Worm (Caenorhabditis elegans) whole organism, late embryonic: ENCODE measurements around the gene Y82E9BR.20.
A peak's percentile ranks its signal among the peaks of the same experiment; 100 is the strongest.

Experiments used
- C08G9.2 ChIP-seq: sonication (generic microtip); optimal IDR thresholded peaks from 2 replicates; lab custom pipeline; 2016; ENCODE audit warnings: mild to moderate bottlenecking, missing genetic modification characterization, moderate library complexity, missing compliant biosample characterization
- C38D4.7 ChIP-seq: fragments of 200-800 bp; sonication (Bioruptor generic); optimal IDR thresholded peaks from 2 replicates; lab custom pipeline; 2018; ENCODE audit warnings: mild to moderate bottlenecking, missing genetic modification characterization, moderate library complexity, missing compliant biosample characterization
- F13H6.1 ChIP-seq: sonication (generic microtip); optimal IDR thresholded peaks from 2 replicates; lab custom pipeline; 2016; ENCODE audit warnings: missing genetic modification characterization, missing compliant biosample characterization
- T23F11.4 ChIP-seq: fragments of 200-800 bp; sonication (Bioruptor generic); optimal IDR thresholded peaks from 2 replicates; lab custom pipeline; 2018; ENCODE audit warnings: mild to moderate bottlenecking, missing genetic modification characterization, missing compliant biosample characterization
- ahr-1 ChIP-seq: sonication (generic microtip); optimal IDR thresholded peaks from 2 replicates; lab custom pipeline; 2016; ENCODE audit warnings: missing genetic modification characterization, missing compliant biosample characterization
- ama-1 ChIP-seq: fragments of 150-350 bp; optimal IDR thresholded peaks from 2 replicates; lab custom pipeline; 2014
- ceh-14 ChIP-seq: sonication (generic microtip); optimal IDR thresholded peaks from 2 replicates; lab custom pipeline; 2016; ENCODE audit warnings: missing genotype, missing genetic modification characterization, missing compliant biosample characterization
- ceh-18 ChIP-seq: sonication (generic microtip); optimal IDR thresholded peaks from 2 replicates; lab custom pipeline; 2016; ENCODE audit warnings: missing genetic modification characterization, missing compliant biosample characterization
- ceh-22 ChIP-seq: sonication (generic microtip); optimal IDR thresholded peaks from 2 replicates; lab custom pipeline; 2017; ENCODE audit warnings: missing biosample characterization, missing genetic modification characterization
- ceh-30 ChIP-seq: fragments of 150-350 bp; optimal IDR thresholded peaks from 2 replicates; lab custom pipeline; 2014; ENCODE audit warnings: missing biosample characterization, missing genetic modification characterization
- ceh-31 ChIP-seq: sonication (generic microtip); optimal IDR thresholded peaks from 2 replicates; lab custom pipeline; 2016; ENCODE audit warnings: missing genetic modification characterization, missing compliant biosample characterization
- ceh-45 ChIP-seq: fragments of 200-800 bp; sonication (Bioruptor generic); IDR thresholded peaks from 2 replicates; pipeline ENCODE4 v1.3.6; 2022; ENCODE audit warnings: missing genetic modification reagents, missing genetic modification characterization, missing compliant biosample characterization
- ceh-48 ChIP-seq: sonication (generic microtip); optimal IDR thresholded peaks from 2 replicates; lab custom pipeline; 2016; ENCODE audit warnings: missing genetic modification characterization, inconsistent platforms, missing compliant biosample characterization
- ceh-6 ChIP-seq: fragments of 200-800 bp; sonication (Bioruptor generic); optimal IDR thresholded peaks from 2 replicates; lab custom pipeline; 2018; ENCODE audit warnings: mild to moderate bottlenecking, missing genetic modification characterization, missing compliant biosample characterization
- ceh-9 ChIP-seq: sonication (generic microtip); optimal IDR thresholded peaks from 2 replicates; lab custom pipeline; 2016; ENCODE audit warnings: mild to moderate bottlenecking, missing genetic modification characterization, inconsistent platforms, missing compliant biosample characterization
- dmd-4 ChIP-seq: sonication (generic microtip); optimal IDR thresholded peaks from 2 replicates; lab custom pipeline; 2016; ENCODE audit warnings: borderline replicate concordance, missing genetic modification characterization, missing compliant biosample characterization
- dve-1 ChIP-seq: sonication (generic microtip); optimal IDR thresholded peaks from 2 replicates; lab custom pipeline; 2017; ENCODE audit warnings: antibody characterized with exemption, mild to moderate bottlenecking, missing genetic modification characterization, missing compliant biosample characterization
- elt-2 ChIP-seq: sonication (generic microtip); optimal IDR thresholded peaks from 2 replicates; lab custom pipeline; 2016; ENCODE audit warnings: missing genetic modification reagents, missing genetic modification characterization, missing compliant biosample characterization
- eyg-1 ChIP-seq: sonication (generic microtip); optimal IDR thresholded peaks from 2 replicates; lab custom pipeline; 2016; ENCODE audit warnings: missing genotype, missing genetic modification characterization, missing compliant biosample characterization
- fkh-10 ChIP-seq: fragments of 150-350 bp; optimal IDR thresholded peaks from 2 replicates; lab custom pipeline; 2014; ENCODE audit warnings: missing biosample characterization, missing genetic modification reagents, missing genetic modification characterization
- fkh-6 ChIP-seq: sonication (generic microtip); optimal IDR thresholded peaks from 2 replicates; lab custom pipeline; 2016; ENCODE audit warnings: missing genetic modification characterization, missing compliant biosample characterization
- gmeb-2 ChIP-seq: sonication (generic microtip); optimal IDR thresholded peaks from 2 replicates; lab custom pipeline; 2016; ENCODE audit warnings: missing genetic modification characterization, inconsistent platforms, missing compliant biosample characterization
- hlh-30 ChIP-seq: sonication (generic microtip); optimal IDR thresholded peaks from 2 replicates; lab custom pipeline; 2017; ENCODE audit warnings: antibody characterized with exemption, missing genetic modification characterization, missing compliant biosample characterization; ENCODE audit not compliant: insufficient read depth
- lim-6 ChIP-seq: sonication (generic microtip); optimal IDR thresholded peaks from 2 replicates; lab custom pipeline; 2016; ENCODE audit warnings: missing genetic modification characterization, missing compliant biosample characterization
- lin-11 ChIP-seq: fragments of 200-800 bp; sonication (Bioruptor generic); optimal IDR thresholded peaks from 2 replicates; lab custom pipeline; 2018; ENCODE audit warnings: mild to moderate bottlenecking, missing genetic modification characterization, missing compliant biosample characterization
- madf-2 ChIP-seq: sonication (generic microtip); optimal IDR thresholded peaks from 2 replicates; lab custom pipeline; 2017; ENCODE audit warnings: missing genetic modification characterization, missing compliant biosample characterization
- mec-3 ChIP-seq: sonication (generic microtip); optimal IDR thresholded peaks from 2 replicates; lab custom pipeline; 2016; ENCODE audit warnings: borderline replicate concordance, missing genetic modification characterization, missing compliant biosample characterization
- nfya-1 ChIP-seq: sonication (generic microtip); optimal IDR thresholded peaks from 2 replicates; lab custom pipeline; 2017; ENCODE audit warnings: missing genetic modification characterization, mild to moderate bottlenecking, missing compliant biosample characterization, antibody characterized with exemption, moderate library complexity
- odd-2 ChIP-seq: sonication (generic microtip); optimal IDR thresholded peaks from 2 replicates; lab custom pipeline; 2017; ENCODE audit warnings: antibody characterized with exemption, mild to moderate bottlenecking, missing genetic modification characterization, missing compliant biosample characterization
- pag-3 ChIP-seq: sonication (generic microtip); optimal IDR thresholded peaks from 2 replicates; lab custom pipeline; 2016; ENCODE audit warnings: missing compliant biosample characterization, missing genetic modification characterization, borderline replicate concordance
- pros-1 ChIP-seq: fragments of 150-350 bp; optimal IDR thresholded peaks from 2 replicates; lab custom pipeline; 2014; ENCODE audit warnings: missing biosample characterization, missing genetic modification reagents, missing genetic modification characterization
- ref-2 ChIP-seq: sonication (generic microtip); optimal IDR thresholded peaks from 2 replicates; lab custom pipeline; 2016; ENCODE audit warnings: missing genetic modification characterization, missing compliant biosample characterization
- rnt-1 ChIP-seq: sonication (generic microtip); optimal IDR thresholded peaks from 2 replicates; lab custom pipeline; 2016; ENCODE audit warnings: missing genetic modification characterization, missing compliant biosample characterization
- sdc-2 ChIP-seq: sonication (generic microtip); optimal IDR thresholded peaks from 2 replicates; lab custom pipeline; 2016; ENCODE audit warnings: missing genotype, missing genetic modification characterization, missing compliant biosample characterization
- sox-4 ChIP-seq: sonication (generic microtip); optimal IDR thresholded peaks from 2 replicates; lab custom pipeline; 2017; ENCODE audit warnings: mild to moderate bottlenecking, missing genetic modification characterization, inconsistent platforms, missing compliant biosample characterization
- syd-9 ChIP-seq: sonication (generic microtip); optimal IDR thresholded peaks from 2 replicates; lab custom pipeline; 2016; ENCODE audit warnings: mild to moderate bottlenecking, missing genetic modification characterization, moderate library complexity, missing compliant biosample characterization
- tbx-2 ChIP-seq: sonication (generic microtip); optimal IDR thresholded peaks from 2 replicates; lab custom pipeline; 2016; ENCODE audit warnings: missing genetic modification characterization, missing compliant biosample characterization
- ttx-3 ChIP-seq: sonication (generic microtip); optimal IDR thresholded peaks from 2 replicates; lab custom pipeline; 2016; ENCODE audit warnings: missing genetic modification reagents, missing genetic modification characterization, missing compliant biosample characterization
- unc-3 ChIP-seq, 2 experiments: fragments of 200-800 bp in 1 of 2; sonication (Bioruptor generic) in 1 of 2; sonication (generic microtip) in 1 of 2; conservative IDR thresholded peaks in 1 of 2; optimal IDR thresholded peaks in 1 of 2; 2 replicates each; pipeline versions ENCODE4 v1.3.6 to Lab custom; 2016 to 2022; ENCODE audit warnings: missing compliant biosample characterization in 2 of 2, missing genetic modification characterization in 2 of 2, missing genetic modification reagents in 1 of 2
- unc-55 ChIP-seq: sonication (generic microtip); optimal IDR thresholded peaks from 2 replicates; lab custom pipeline; 2017; ENCODE audit warnings: missing biosample characterization, missing genetic modification reagents, missing genetic modification characterization
- ztf-16 ChIP-seq: sonication (generic microtip); optimal IDR thresholded peaks from 2 replicates; lab custom pipeline; 2017; ENCODE audit warnings: missing genetic modification characterization, missing compliant biosample characterization

Gene Y82E9BR.20

ce11 chrIII:1418709-1419108 lies 44.5 kb downstream of the Y82E9BR.20 start:
- peak; percentile 7 for TF ChIP-seq unc-55 (GFP tag; lab: Kevin White, UChicago)
- peak; percentile 41 for TF ChIP-seq dve-1 (tag; lab: Kevin White, UChicago)
- no peak for TF ChIP-seq ceh-14 (tag; lab: Kevin White, UChicago)
- peak; percentile 18 for TF ChIP-seq syd-9 (tag; lab: Kevin White, UChicago)
- TF ChIP-seq F13H6.1 = peak; percentile 19
- peak; percentile 30 for TF ChIP-seq ceh-31 (tag; lab: Kevin White, UChicago)
- TF ChIP-seq pag-3 (tag; lab: Kevin White, UChicago) = peak; percentile 6
- peak; percentile 59 for TF ChIP-seq hlh-30 (tag; lab: Kevin White, UChicago)
- TF ChIP-seq ceh-18 (tag; lab: Kevin White, UChicago) = peak; percentile 77
- peak; percentile 13 for TF ChIP-seq C08G9.2 (tag; lab: Kevin White, UChicago)
- no peak for TF ChIP-seq ceh-22
- peak; percentile 96 for TF ChIP-seq nfya-1
- TF ChIP-seq fkh-6 (tag; lab: Kevin White, UChicago) = no peak
- no peak for TF ChIP-seq ref-2
- peak; percentile 55 for TF ChIP-seq tbx-2 (tag; lab: Kevin White, UChicago)
- TF ChIP-seq ceh-48 = peak; percentile 64
- peak; percentile 28 for TF ChIP-seq elt-2 (tag; lab: Kevin White, UChicago)

DNA sequence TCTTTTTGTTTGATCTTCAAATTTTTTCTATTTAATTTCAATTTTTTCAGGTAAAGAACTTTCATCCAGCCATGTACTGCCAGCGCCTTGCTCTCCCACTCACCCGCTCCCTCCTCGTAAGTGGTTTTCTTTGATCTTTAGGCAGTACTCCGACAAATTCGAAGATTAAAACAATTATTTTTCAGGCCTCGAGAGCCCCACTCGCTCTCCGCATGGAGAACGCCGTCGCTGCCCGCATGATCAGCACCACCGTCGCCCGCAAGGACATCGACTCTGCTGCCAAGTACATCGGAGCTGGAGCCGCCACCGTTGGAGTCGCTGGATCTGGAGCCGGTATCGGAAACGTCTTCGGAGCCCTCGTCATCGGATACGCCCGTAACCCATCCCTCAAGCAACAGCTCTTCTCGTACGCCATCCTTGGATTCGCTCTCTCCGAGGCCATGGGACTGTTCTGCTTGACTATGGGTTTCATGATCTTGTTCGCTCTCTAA lies 45.0 kb downstream of the Y82E9BR.20 start, which contains the start of gene Y82E9BR.3:
Gene Y82E9BR.3, plus strand, starts transcription at position 51 of the 491 bp plus-strand sequence.
- TF ChIP-seq unc-3 (GFP tag; conservative IDR thresholded peaks at IDR 0.05; lab: Robert Waterston, UW) = no peak
- TF ChIP-seq unc-3 (tag; optimal IDR thresholded peaks at IDR 0.05; lab: Kevin White, UChicago) = no peak
- TF ChIP-seq ceh-31 (tag; lab: Kevin White, UChicago) = no peak
- no peak for TF ChIP-seq ceh-45 (GFP tag; lab: Robert Waterston, UW)
- TF ChIP-seq elt-2 (tag; lab: Kevin White, UChicago) = no peak
- TF ChIP-seq lim-6 (tag; lab: Kevin White, UChicago) = no peak
- no peak for TF ChIP-seq ceh-6
- TF ChIP-seq gmeb-2 (tag; lab: Kevin White, UChicago) = no peak
- TF ChIP-seq lin-11 = no peak
- TF ChIP-seq sdc-2 (tag; lab: Kevin White, UChicago) = no peak
- TF ChIP-seq F13H6.1 = no peak
- TF ChIP-seq rnt-1 = no peak
- no peak for TF ChIP-seq C38D4.7 (GFP tag; lab: Kevin White, UChicago)
- TF ChIP-seq T23F11.4 (GFP tag; lab: Kevin White, UChicago) = no peak
- TF ChIP-seq ceh-22 = no peak
- TF ChIP-seq ztf-16 = no peak
- no peak for TF ChIP-seq pag-3 (tag; lab: Kevin White, UChicago)
- TF ChIP-seq sox-4 (tag; lab: Kevin White, UChicago) = no peak
- TF ChIP-seq eyg-1 = no peak
- TF ChIP-seq, all 69 proteins: peak for 0

ce11 chrIII:1419700-1420356 lies 45.6 kb downstream of the Y82E9BR.20 start:
- TF ChIP-seq ceh-9 (tag; lab: Kevin White, UChicago) (no peak), ama-1 (lab: Kevin White, UChicago) (peak; percentile 29)
- TF ChIP-seq, all 69 proteins: peak for 1

DNA sequence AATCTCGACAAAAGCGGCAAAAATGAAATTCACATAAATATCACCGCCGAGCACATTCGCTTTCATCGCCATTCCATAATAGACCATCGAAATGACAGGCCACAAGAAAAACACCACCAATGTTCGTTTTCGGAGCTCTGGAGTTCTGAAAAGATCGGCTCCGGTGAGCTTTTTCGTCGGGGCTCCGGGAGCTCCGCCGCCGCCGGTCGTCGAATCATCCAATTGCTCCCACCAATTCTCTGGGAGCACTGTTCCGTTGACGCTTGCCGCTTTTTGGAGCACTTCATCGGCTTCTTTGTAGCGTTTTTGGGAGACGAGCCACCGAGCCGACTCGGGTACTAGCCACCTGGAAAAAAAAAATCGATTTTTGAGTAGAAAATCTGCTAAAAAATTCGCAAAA lies 47.2 kb downstream of the Y82E9BR.20 start:
- TF ChIP-seq nfya-1 (no peak), pros-1 (no peak), lim-6 (tag; lab: Kevin White, UChicago) (no peak), mec-3 (tag; lab: Kevin White, UChicago) (no peak), dmd-4 (no peak), ahr-1 (tag; lab: Kevin White, UChicago) (no peak), ceh-30 (tag; lab: Kevin White, UChicago) (no peak), madf-2 (no peak), T23F11.4 (GFP tag; lab: Kevin White, UChicago) (no peak), ttx-3 (tag; lab: Kevin White, UChicago) (no peak), odd-2 (no peak), fkh-10 (GFP tag; lab: Kevin White, UChicago) (no peak)
